Fruit fly (Drosophila melanogaster): ENCODE results near the gene CG34133.
A peak's percentile ranks its signal among the peaks of the same experiment; 100 is the strongest.

CG34133 gene

dm6 chr3R:29894393-29894792 is 25.2 kb downstream of the CG34133 start (continued):
- TF ChIP-seq CG1832 (GFP tag; optimal IDR thresholded peaks at IDR 0.05) (no peak), pnt (GFP tag; optimal IDR thresholded peaks at IDR 0.05) (peak; percentile 32), HmgZ (tag; optimal IDR thresholded peaks at IDR 0.05) (peak; percentile 23), Chrac-16 (GFP tag; optimal IDR thresholded peaks at IDR 0.05) (peak; percentile 7), NK7.1 (GFP tag; optimal IDR thresholded peaks at IDR 0.05) (peak; percentile 19), Aef1 (GFP tag; IDR thresholded peaks at IDR 0.05) (peak; percentile 61), dmrt11E (tag; optimal IDR thresholded peaks at IDR 0.05) (no peak), slou (GFP tag; optimal IDR thresholded peaks at IDR 0.05) (peak; percentile 24), inv (GFP tag; IDR thresholded peaks at IDR 0.05; ENCODE audit: partially characterized antibody) (no peak), abd-A (tag; optimal IDR thresholded peaks at IDR 0.05) (no peak), CG15696 (tag; optimal IDR thresholded peaks at IDR 0.05) (peak; percentile 16), sens (GFP tag) (peak; percentile 84), CG10654 (GFP tag; optimal IDR thresholded peaks at IDR 0.05) (peak; percentile 25), CG10274 (GFP tag; optimal IDR thresholded peaks at IDR 0.05) (peak; percentile 40), CG8924 (tag; optimal IDR thresholded peaks at IDR 0.05) (peak; percentile 68), CG4328 (GFP tag; optimal IDR thresholded peaks at IDR 0.05) (peak; percentile 8), Myb (GFP tag; optimal IDR thresholded peaks at IDR 0.05) (peak; percentile 32), Hr51 (GFP tag; optimal IDR thresholded peaks at IDR 0.05) (peak in 1 of 2 experiments; percentile 79), CG8388 (GFP tag; optimal IDR thresholded peaks at IDR 0.05) (peak; percentile 23), BtbVII (GFP tag; optimal IDR thresholded peaks at IDR 0.05) (peak; percentile 58), CG11696 (GFP tag; IDR thresholded peaks at IDR 0.05) (0 out of 2 replicates have a peak, but pooled peaks have one; percentile 27), sd (tag; optimal IDR thresholded peaks at IDR 0.05) (no peak), CG10543 (GFP tag; optimal IDR thresholded peaks at IDR 0.05) (peak; percentile 46), oc (tag; optimal IDR thresholded peaks at IDR 0.05) (no peak), danr (GFP tag; IDR thresholded peaks at IDR 0.05) (peak; percentile 54; the same call in 1 of the 2 replicates), h (optimal IDR thresholded peaks at IDR 0.05) (no peak), unpg (GFP tag; optimal IDR thresholded peaks at IDR 0.05) (peak; percentile 69), pum (GFP tag; optimal IDR thresholded peaks at IDR 0.05) (peak; percentile 34), NfI (GFP tag; optimal IDR thresholded peaks at IDR 0.05) (peak; percentile 55), ham (GFP tag; IDR thresholded peaks at IDR 0.05) (0 out of 2 replicates have a peak, but pooled peaks have one; percentile 32), HLH3B (GFP tag; IDR thresholded peaks at IDR 0.05) (peak; percentile 67), tio (GFP tag; optimal IDR thresholded peaks at IDR 0.05) (peak; percentile 24), onecut (GFP tag; IDR thresholded peaks at IDR 0.05) (peak; percentile 20; the same call in 1 of the 2 replicates), pan (optimal IDR thresholded peaks at IDR 0.05) (no peak), pan (GFP tag; optimal IDR thresholded peaks at IDR 0.05 in 1 of 2, IDR thresholded peaks at IDR 0.05 in 1 of 2) (peak in 1 of 2 experiments; percentile 57), trh (GFP tag; optimal IDR thresholded peaks at IDR 0.05) (no peak), pb (GFP tag; optimal IDR thresholded peaks at IDR 0.05) (peak; percentile 20), CG13624 (GFP tag; optimal IDR thresholded peaks at IDR 0.05) (peak; percentile 55), crc (GFP tag; optimal IDR thresholded peaks at IDR 0.05) (peak; percentile 39), gt (GFP tag; IDR thresholded peaks at IDR 0.05) (no peak), CG17328 (GFP tag; IDR thresholded peaks at IDR 0.05) (0 out of 2 replicates have a peak, but pooled peaks have one; percentile 5), CG12236 (GFP tag; optimal IDR thresholded peaks at IDR 0.05) (no peak), CG3726 (GFP tag; IDR thresholded peaks at IDR 0.05) (no peak), kni (GFP tag; optimal IDR thresholded peaks at IDR 0.05) (no peak), CG10267 (tag; optimal IDR thresholded peaks at IDR 0.05) (peak; percentile 39), HLH4C (GFP tag; IDR thresholded peaks at IDR 0.05; ENCODE audit: partially characterized antibody) (no peak), ap (GFP tag; IDR thresholded peaks at IDR 0.05) (no peak), Rfx (GFP tag; IDR thresholded peaks at IDR 0.05) (peak; percentile 82), CG34422 (GFP tag; IDR thresholded peaks at IDR 0.05) (peak; percentile 61; the same call in 2 of the 3 replicates), Atf-2 (GFP tag; optimal IDR thresholded peaks at IDR 0.05) (peak; percentile 6), CG17385 (GFP tag; optimal IDR thresholded peaks at IDR 0.05) (peak; percentile 57), grn (GFP tag; optimal IDR thresholded peaks at IDR 0.05) (no peak)
